Worm (Caenorhabditis elegans): ENCODE data around the gene lig-4.
A peak's percentile ranks its signal among the peaks of the same experiment; 100 is the strongest.

DNA sequence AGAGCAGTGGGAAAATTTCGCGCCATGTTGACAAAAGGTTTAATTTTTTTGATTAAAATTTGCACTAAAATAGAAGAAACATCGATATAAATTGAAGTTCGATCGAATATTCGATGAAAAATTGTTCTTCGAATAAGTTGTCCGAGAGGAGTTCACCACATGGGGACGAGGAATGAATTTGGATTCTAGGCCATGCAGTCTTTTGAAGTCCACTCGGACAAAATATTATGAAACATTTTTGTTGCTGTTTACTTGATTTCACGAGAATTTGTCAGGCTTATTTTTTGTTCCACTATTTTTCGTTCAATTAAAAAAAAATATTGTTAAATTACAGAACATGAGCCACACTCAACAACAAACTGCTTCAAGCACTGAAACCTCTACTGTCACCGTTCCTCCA lies 591 bp upstream of the lig-4 start, which contains the start of the genes cux-7 and C07H6.2:
- TF ChIP-seq lag-1 (GFP tag; IDR thresholded peaks at IDR 0.05) = peak; percentile 82; the same call in 1 of the 2 replicates
- TF ChIP-seq egl-44 (GFP tag; IDR thresholded peaks at IDR 0.05) = no peak
- no peak for TF ChIP-seq lin-26 (GFP tag; IDR thresholded peaks at IDR 0.05)
- TF ChIP-seq ccch-3 (GFP tag; optimal IDR thresholded peaks at IDR 0.05) = peak; percentile 97
- peak; percentile 41 for TF ChIP-seq T07F8.4 (tag; optimal IDR thresholded peaks at IDR 0.05)
- TF ChIP-seq ceh-27 (GFP tag; optimal IDR thresholded peaks at IDR 0.05) = peak; percentile 98
- TF ChIP-seq ekl-4 (GFP tag; IDR thresholded peaks at IDR 0.05) = peak; percentile 93
- TF ChIP-seq lin-35 (GFP tag; optimal IDR thresholded peaks at IDR 0.05) = peak in 2 of 3 experiments; percentile 10 to 91
- TF ChIP-seq hmg-20 (GFP tag; IDR thresholded peaks at IDR 0.05) = peak; percentile 80; the same call in 1 of the 2 replicates
- TF ChIP-seq nhr-27 (tag; optimal IDR thresholded peaks at IDR 0.05) = peak; percentile 79
- TF ChIP-seq unc-130 (GFP tag; optimal IDR thresholded peaks at IDR 0.05) = peak; percentile 97
- TF ChIP-seq ama-1 (optimal IDR thresholded peaks at IDR 0.05) = no peak
- TF ChIP-seq ama-1 (GFP tag; optimal IDR thresholded peaks at IDR 0.05) = no peak
- TF ChIP-seq snpc-4 (GFP tag; optimal IDR thresholded peaks at IDR 0.05) = peak; percentile 16
- peak in 2 of 4 experiments; percentile 63 to 78 for TF ChIP-seq snpc-4 (tag; optimal IDR thresholded peaks at IDR 0.05)
- 0 out of 2 replicates have a peak, but pooled peaks have one; percentile 59 for TF ChIP-seq nhr-120 (GFP tag; IDR thresholded peaks at IDR 0.05)
